Worm (Caenorhabditis elegans): ENCODE results near the gene ceh-63.
A peak's percentile ranks its signal among the peaks of the same experiment; 100 is the strongest.

ceh-63 gene

DNA sequence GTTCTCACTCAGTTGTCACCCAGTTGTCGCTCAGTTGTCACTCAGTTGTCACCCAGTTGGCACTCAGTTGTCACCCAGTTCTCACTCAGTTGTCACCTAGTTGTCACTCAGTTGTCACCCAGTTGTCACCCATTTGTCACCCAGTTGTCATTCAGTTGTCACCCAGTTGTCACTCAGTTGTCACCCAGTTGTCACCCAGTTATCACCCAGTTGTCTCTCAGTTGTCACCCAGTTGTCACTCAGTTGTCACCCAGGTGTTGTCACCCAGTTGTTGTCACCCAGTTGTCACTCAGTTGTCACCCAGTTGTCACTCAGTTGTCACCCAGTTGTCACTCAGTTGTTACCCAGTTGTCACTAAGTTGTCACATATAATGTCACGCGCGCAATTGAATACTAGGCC lies 42.3 kb downstream of the ceh-63 start (continued):
- TF ChIP-seq arid-1 (GFP tag; conservative IDR thresholded peaks at IDR 0.05) = 0 out of 2 replicates have a peak, but pooled peaks have one; percentile 3
- peak; percentile 13; the same call in 1 of the 2 replicates for TF ChIP-seq snpc-1.2 (GFP tag; IDR thresholded peaks at IDR 0.05)
- TF ChIP-seq nhr-10 (tag; optimal IDR thresholded peaks at IDR 0.05) = no peak
- no peak for TF ChIP-seq ceh-28 (tag; optimal IDR thresholded peaks at IDR 0.05)
- TF ChIP-seq daf-16 (GFP tag; optimal IDR thresholded peaks at IDR 0.05) = no peak
- no peak for TF ChIP-seq daf-16 (tag; optimal IDR thresholded peaks at IDR 0.05)
- no peak for TF ChIP-seq egl-27 (tag; optimal IDR thresholded peaks at IDR 0.05)
- peak in 1 of 2 experiments; percentile 56; a peak in 1 of 4 replicates for TF ChIP-seq madf-5 (GFP tag; IDR thresholded peaks at IDR 0.05)
- no peak for TF ChIP-seq mxl-2 (GFP tag; conservative IDR thresholded peaks at IDR 0.05)
- no peak for TF ChIP-seq nhr-11 (tag; optimal IDR thresholded peaks at IDR 0.05)
- no peak for TF ChIP-seq spr-3 (GFP tag; optimal IDR thresholded peaks at IDR 0.05)
- TF ChIP-seq ces-1 (GFP tag; optimal IDR thresholded peaks at IDR 0.05) = no peak
- no peak for TF ChIP-seq nhr-28 (tag; optimal IDR thresholded peaks at IDR 0.05)
- TF ChIP-seq ctbp-1 (GFP tag; IDR thresholded peaks at IDR 0.05) = no peak
- TF ChIP-seq F49E8.2 (tag; optimal IDR thresholded peaks at IDR 0.05; ENCODE audit: borderline replicate concordance) = no peak
- TF ChIP-seq nhr-25 (tag; optimal IDR thresholded peaks at IDR 0.05; ENCODE audit: borderline replicate concordance, insufficient read depth) = no peak
- TF ChIP-seq hlh-30 (tag; optimal IDR thresholded peaks at IDR 0.05; ENCODE audit: insufficient read depth) = no peak
- no peak for TF ChIP-seq daf-19 (GFP tag; conservative IDR thresholded peaks at IDR 0.05)
- TF ChIP-seq ztf-7 (tag; optimal IDR thresholded peaks at IDR 0.05) = no peak
- no peak for TF ChIP-seq nhr-237 (tag; optimal IDR thresholded peaks at IDR 0.05)
- TF ChIP-seq R02D3.7 (tag; optimal IDR thresholded peaks at IDR 0.05) = no peak
- TF ChIP-seq rbr-2 (tag; optimal IDR thresholded peaks at IDR 0.05) = no peak
- no peak for TF ChIP-seq lin-1 (GFP tag; IDR thresholded peaks at IDR 0.05)
- TF ChIP-seq zfp-2 (tag; optimal IDR thresholded peaks at IDR 0.05) = no peak
- no peak for TF ChIP-seq dmd-9 (GFP tag; IDR thresholded peaks at IDR 0.05)
- no peak for TF ChIP-seq fkh-10 (GFP tag; optimal IDR thresholded peaks at IDR 0.05)

DNA sequence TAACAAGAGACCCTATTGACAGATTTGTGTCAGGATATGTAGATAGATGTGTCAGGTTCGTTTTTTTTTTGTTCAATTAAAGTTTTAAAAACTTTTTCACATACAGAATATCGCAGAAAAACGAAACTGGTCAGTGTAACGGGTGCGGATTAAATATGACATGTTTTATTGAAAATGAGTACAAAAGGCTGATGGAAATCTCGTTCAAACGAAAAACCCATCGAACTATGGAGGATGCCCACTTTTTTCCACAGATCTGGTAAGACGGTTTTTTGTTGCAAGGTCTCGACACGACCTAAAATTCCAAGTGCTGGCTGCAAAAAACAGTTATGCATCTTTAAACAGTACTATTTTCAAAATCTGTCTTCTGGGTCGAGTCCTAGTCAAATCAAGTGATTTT lies 43.8 kb downstream of the ceh-63 start:
- no peak for TF ChIP-seq nhr-102 (tag; optimal IDR thresholded peaks at IDR 0.05)
- TF ChIP-seq aha-1 (tag) = peak; percentile 58
- TF ChIP-seq zag-1 (tag; optimal IDR thresholded peaks at IDR 0.05) = no peak
- no peak for TF ChIP-seq cey-2 (tag; optimal IDR thresholded peaks at IDR 0.05; ENCODE audit: borderline replicate concordance, insufficient read depth)
- TF ChIP-seq unc-62 (GFP tag; optimal IDR thresholded peaks at IDR 0.05 in 1 of 2) = peak in 1 of 2 experiments; percentile 93
- no peak for TF ChIP-seq unc-62 (tag; optimal IDR thresholded peaks at IDR 0.05)

DNA sequence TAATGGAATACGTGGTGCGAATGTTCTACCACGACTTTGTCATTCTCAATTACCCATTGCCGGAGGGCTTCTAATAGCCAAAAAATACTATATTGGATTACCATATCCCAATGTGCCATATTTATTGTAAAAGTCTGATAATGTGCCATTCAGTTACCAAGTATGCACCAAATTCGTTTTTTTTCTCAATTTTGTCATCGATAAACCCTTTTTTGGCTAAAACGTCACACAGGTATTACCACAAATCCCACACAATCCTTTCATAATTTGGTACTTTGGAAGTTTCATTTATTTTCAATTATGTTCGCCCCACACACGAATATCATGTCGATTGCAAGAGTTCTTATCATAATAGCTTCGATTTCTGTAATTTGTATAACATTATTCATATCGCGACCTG lies 45.8 kb downstream of the ceh-63 start, which contains the start of gene vep-2:
TSS of gene vep-2 (plus strand) at position 301 of the 400 bp plus-strand sequence.
- TF ChIP-seq Y48G9A.11 (GFP tag; IDR thresholded peaks at IDR 0.05) (no peak), fkh-10 (GFP tag; optimal IDR thresholded peaks at IDR 0.05) (no peak), zip-2 (tag; optimal IDR thresholded peaks at IDR 0.05) (no peak), madf-5 (GFP tag; IDR thresholded peaks at IDR 0.05) (no peak), dmd-8 (GFP tag; IDR thresholded peaks at IDR 0.05) (no peak), daf-8 (GFP tag; IDR thresholded peaks at IDR 0.05) (no peak), ctbp-1 (GFP tag; IDR thresholded peaks at IDR 0.05) (no peak), zfp-3 (GFP tag; conservative IDR thresholded peaks at IDR 0.05) (no peak), sdz-12 (GFP tag; optimal IDR thresholded peaks at IDR 0.05) (no peak), vab-7 (GFP tag; IDR thresholded peaks at IDR 0.05) (no peak), ceh-82 (tag; optimal IDR thresholded peaks at IDR 0.05) (no peak), daf-16 (GFP tag; optimal IDR thresholded peaks at IDR 0.05) (no peak), daf-16 (tag; optimal IDR thresholded peaks at IDR 0.05) (no peak), tag-97 (GFP tag; IDR thresholded peaks at IDR 0.05) (no peak), hif-1 (tag; optimal IDR thresholded peaks at IDR 0.05) (no peak), nhr-111 (GFP tag; optimal IDR thresholded peaks at IDR 0.05) (no peak), dmd-6 (GFP tag; IDR thresholded peaks at IDR 0.05) (no peak), hlh-11 (tag; optimal IDR thresholded peaks at IDR 0.05) (no peak), nhr-6 (tag; optimal IDR thresholded peaks at IDR 0.05) (no peak), nhr-11 (tag; optimal IDR thresholded peaks at IDR 0.05) (no peak), ceh-28 (tag; optimal IDR thresholded peaks at IDR 0.05) (no peak)
